Worm (Caenorhabditis elegans): ENCODE data around the gene mrps-23.

The mrps-23 gene

ce11 chrIII:9483716-9484115 lies 39.8 kb downstream of the mrps-23 start (continued):
- TF ChIP-seq tlp-1 (tag; optimal IDR thresholded peaks at IDR 0.05) (no peak), fkh-8 (tag; optimal IDR thresholded peaks at IDR 0.05) (peak; percentile 38)

ce11 chrIII:9482423-9482993 lies 41.0 kb downstream of the mrps-23 start:
- no peak for TF ChIP-seq ces-1 (GFP tag; optimal IDR thresholded peaks at IDR 0.05)
- TF ChIP-seq lin-13 (GFP tag; optimal IDR thresholded peaks at IDR 0.05), result peak; percentile 4
- TF ChIP-seq blmp-1 (tag; optimal IDR thresholded peaks at IDR 0.05), result peak; percentile 39
- TF ChIP-seq efl-1 (optimal IDR thresholded peaks at IDR 0.05), result no peak
- TF ChIP-seq efl-1 (GFP tag; optimal IDR thresholded peaks at IDR 0.05 in 1 of 2), result peak in 1 of 2 experiments; percentile 84
- peak in 1 of 3 experiments; percentile 3 for TF ChIP-seq dpl-1 (GFP tag; optimal IDR thresholded peaks at IDR 0.05)
- peak in 1 of 2 experiments; percentile 6 for TF ChIP-seq lsy-2 (tag; optimal IDR thresholded peaks at IDR 0.05)
- TF ChIP-seq nhr-85 (tag), result peak; percentile 51
- TF ChIP-seq lin-14 (GFP tag; optimal IDR thresholded peaks at IDR 0.05), result peak; percentile 67
- no peak for TF ChIP-seq C04F5.9 (tag; optimal IDR thresholded peaks at IDR 0.05)
- no peak for TF ChIP-seq Y116A8C.19 (tag; optimal IDR thresholded peaks at IDR 0.05; ENCODE audit: borderline replicate concordance)
- peak; percentile 7 for TF ChIP-seq snu-23 (GFP tag; optimal IDR thresholded peaks at IDR 0.05)
- TF ChIP-seq mep-1 (tag; optimal IDR thresholded peaks at IDR 0.05), result peak; percentile 37

ce11 chrIII:9476564-9476963 lies 46.9 kb downstream of the mrps-23 start:
- TF ChIP-seq nhr-19 (GFP tag; conservative IDR thresholded peaks at IDR 0.05), result no peak
- no peak for TF ChIP-seq mdl-1 (tag; optimal IDR thresholded peaks at IDR 0.05)
- no peak for TF ChIP-seq Y116A8C.19 (tag; optimal IDR thresholded peaks at IDR 0.05; ENCODE audit: borderline replicate concordance)
- no peak for TF ChIP-seq nhr-90 (tag; optimal IDR thresholded peaks at IDR 0.05; ENCODE audit: poor library complexity)
- TF ChIP-seq ets-5 (GFP tag; IDR thresholded peaks at IDR 0.05), result no peak

- TF ChIP-seq hlh-4 (tag; optimal IDR thresholded peaks at IDR 0.05), result no peak
- no peak for TF ChIP-seq egl-27 (tag; optimal IDR thresholded peaks at IDR 0.05)
- TF ChIP-seq lin-15B (tag; optimal IDR thresholded peaks at IDR 0.05), result no peak
- TF ChIP-seq snpc-4 (tag; optimal IDR thresholded peaks at IDR 0.05), result no peak
- TF ChIP-seq efl-1 (optimal IDR thresholded peaks at IDR 0.05), result no peak
- TF ChIP-seq efl-1 (GFP tag; optimal IDR thresholded peaks at IDR 0.05 in 1 of 2), result peak in 1 of 2 experiments; percentile 56
- no peak for TF ChIP-seq lsy-2 (tag; optimal IDR thresholded peaks at IDR 0.05)
- TF ChIP-seq jun-1 (tag; optimal IDR thresholded peaks at IDR 0.05), result peak; percentile 16
- no peak for TF ChIP-seq unc-86 (tag; optimal IDR thresholded peaks at IDR 0.05)
- TF ChIP-seq xbp-1 (tag; optimal IDR thresholded peaks at IDR 0.05), result no peak
- no peak for TF ChIP-seq nhr-12 (tag; optimal IDR thresholded peaks at IDR 0.05)
- TF ChIP-seq lin-14 (GFP tag; optimal IDR thresholded peaks at IDR 0.05), result peak; percentile 23
- no peak for TF ChIP-seq ets-5 (GFP tag; IDR thresholded peaks at IDR 0.05)
- TF ChIP-seq fos-1 (tag; optimal IDR thresholded peaks at IDR 0.05), result no peak
- TF ChIP-seq pqm-1 (tag; optimal IDR thresholded peaks at IDR 0.05), result peak; percentile 60
- TF ChIP-seq C16A3.4 (tag; optimal IDR thresholded peaks at IDR 0.05), result no peak
- TF ChIP-seq elt-3 (tag; optimal IDR thresholded peaks at IDR 0.05), result peak in 1 of 6 experiments; percentile 26
- TF ChIP-seq ama-1 (optimal IDR thresholded peaks at IDR 0.05), result no peak
- no peak for TF ChIP-seq pag-3 (tag; optimal IDR thresholded peaks at IDR 0.05; ENCODE audit: borderline replicate concordance, insufficient read depth)
- TF ChIP-seq skn-1 (tag; optimal IDR thresholded peaks at IDR 0.05), result no peak
- TF ChIP-seq ceh-90 (tag; optimal IDR thresholded peaks at IDR 0.05), result no peak
- no peak for TF ChIP-seq grh-1 (GFP tag; IDR thresholded peaks at IDR 0.05)
- TF ChIP-seq blmp-1 (tag; optimal IDR thresholded peaks at IDR 0.05), result peak; percentile 16
Measured at ce11 chrIII:9474501-9474900, 49.0 kb downstream of the mrps-23 start.

Data from whole organism, L1 larva.